Worm (Caenorhabditis elegans): Measurements from ENCODE around the gene ddr-1.
A peak's percentile ranks its signal among the peaks of the same experiment; 100 is the strongest.

Gene ddr-1

DNA sequence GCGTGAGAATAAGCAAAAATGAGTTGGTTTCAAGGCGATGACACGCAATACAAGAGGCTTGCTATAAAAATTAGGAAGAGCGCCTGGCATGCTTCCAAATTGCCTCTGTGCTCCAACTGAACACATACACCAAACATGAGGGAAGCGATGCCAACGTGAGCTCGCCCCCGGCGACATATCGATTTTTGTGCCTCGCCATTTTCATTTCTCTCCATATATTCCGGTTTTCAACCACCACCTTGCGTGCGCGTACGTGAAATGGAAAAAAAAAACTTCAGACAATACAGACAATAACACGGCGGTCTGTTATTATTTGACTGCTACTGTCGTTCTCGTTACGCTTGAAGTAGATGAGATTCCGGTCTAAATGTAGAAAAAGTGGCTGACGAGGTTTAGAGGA, 46.9 kb downstream of the ddr-1 start:
- TF ChIP-seq C34F6.9 (tag; optimal IDR thresholded peaks at IDR 0.05) (peak; percentile 2), ztf-11 (tag; optimal IDR thresholded peaks at IDR 0.05) (no peak)

DNA sequence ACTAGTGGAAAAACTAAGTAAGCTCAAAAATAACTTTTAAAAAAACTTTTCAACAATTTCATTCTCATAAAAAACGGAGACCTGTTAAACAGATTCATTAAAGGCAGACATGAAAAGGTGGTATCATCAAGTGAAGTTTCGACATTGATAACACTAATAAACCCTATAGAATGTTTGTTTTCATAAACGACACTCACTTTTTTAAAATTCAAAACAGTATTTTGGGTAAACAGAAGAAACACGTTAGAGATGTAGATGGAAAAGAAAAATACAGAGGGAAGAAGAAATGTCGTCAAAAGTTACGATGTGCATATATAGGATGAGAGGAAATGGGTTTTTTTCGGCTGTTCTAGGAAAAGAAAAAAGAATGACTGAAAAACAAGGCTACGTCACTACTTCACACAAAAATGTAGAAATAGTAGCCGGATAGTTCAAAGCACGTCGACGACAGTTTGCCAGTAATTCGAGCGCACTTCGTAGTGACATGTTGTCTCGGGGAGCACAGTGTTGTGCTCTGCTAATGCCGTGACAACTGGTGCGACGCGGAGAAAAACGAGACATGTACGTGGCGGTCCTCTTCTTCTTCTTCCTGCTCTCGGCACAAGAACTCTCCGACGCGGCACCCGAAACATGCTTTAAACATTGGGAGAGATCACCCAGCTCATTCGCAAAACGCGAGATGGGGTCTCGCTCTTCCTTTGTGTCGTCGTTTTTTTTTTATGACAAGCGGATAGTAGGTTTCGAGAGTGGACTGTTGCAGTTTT, 48.3 kb downstream of the ddr-1 start:
- TF ChIP-seq F13H6.1 (tag; optimal IDR thresholded peaks at IDR 0.05) (peak; percentile 18), sma-3 (GFP tag; optimal IDR thresholded peaks at IDR 0.05) (no peak), elt-1 (tag; optimal IDR thresholded peaks at IDR 0.05) (no peak), crh-2 (tag; optimal IDR thresholded peaks at IDR 0.05) (no peak), nhr-129 (tag; optimal IDR thresholded peaks at IDR 0.05) (peak; percentile 32)

DNA sequence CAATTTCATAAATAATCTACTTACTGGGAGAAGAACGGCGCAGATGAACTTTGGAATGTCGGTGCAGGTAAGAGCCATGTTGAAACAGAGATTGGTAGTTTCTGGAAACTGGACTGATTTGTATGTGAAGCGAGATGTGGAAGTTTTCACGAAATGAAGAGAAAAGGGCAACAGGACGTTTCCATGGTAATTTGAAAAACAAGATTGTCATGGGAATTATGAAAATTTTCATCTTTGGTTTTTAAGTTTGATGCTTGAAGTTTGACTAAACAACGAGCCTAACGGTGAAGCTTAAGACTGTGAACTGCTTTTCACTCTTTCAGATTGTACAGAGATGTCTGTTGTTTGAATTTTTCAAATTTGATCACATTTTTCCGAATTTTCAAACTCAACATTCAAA, 51.2 kb downstream of the ddr-1 start, which contains the start of gene T23F2.3:
Gene T23F2.3 (minus strand): TSS at position 101 of the 400 bp plus-strand sequence.
- TF ChIP-seq F13H6.1 (tag; optimal IDR thresholded peaks at IDR 0.05) = no peak
- TF ChIP-seq lsy-2 (tag; optimal IDR thresholded peaks at IDR 0.05) = no peak
- no peak for TF ChIP-seq crh-2 (tag; optimal IDR thresholded peaks at IDR 0.05)
- TF ChIP-seq blmp-1 (tag; optimal IDR thresholded peaks at IDR 0.05; ENCODE audit: insufficient read depth) = no peak
- no peak for TF ChIP-seq aly-2 (tag; optimal IDR thresholded peaks at IDR 0.05)
- TF ChIP-seq ztf-11 (tag; optimal IDR thresholded peaks at IDR 0.05) = no peak
- TF ChIP-seq lin-13 (GFP tag; optimal IDR thresholded peaks at IDR 0.05) = no peak
- TF ChIP-seq ZK546.5 (tag; optimal IDR thresholded peaks at IDR 0.05) = no peak
- no peak for TF ChIP-seq mab-5 (tag; optimal IDR thresholded peaks at IDR 0.05)
- TF ChIP-seq nhr-23 (tag; optimal IDR thresholded peaks at IDR 0.05) = no peak
- TF ChIP-seq nhr-237 (tag; optimal IDR thresholded peaks at IDR 0.05) = no peak
- no peak for TF ChIP-seq ceh-82 (tag; optimal IDR thresholded peaks at IDR 0.05)
- no peak for TF ChIP-seq egl-27 (tag; optimal IDR thresholded peaks at IDR 0.05)
- TF ChIP-seq fos-1 (tag; optimal IDR thresholded peaks at IDR 0.05) = no peak
- TF ChIP-seq nhr-11 (tag; optimal IDR thresholded peaks at IDR 0.05) = no peak
- TF ChIP-seq unc-55 (GFP tag; optimal IDR thresholded peaks at IDR 0.05) = no peak
- no peak for TF ChIP-seq snpc-4 (tag; optimal IDR thresholded peaks at IDR 0.05)
- TF ChIP-seq sma-3 (GFP tag; optimal IDR thresholded peaks at IDR 0.05) = no peak

DNA sequence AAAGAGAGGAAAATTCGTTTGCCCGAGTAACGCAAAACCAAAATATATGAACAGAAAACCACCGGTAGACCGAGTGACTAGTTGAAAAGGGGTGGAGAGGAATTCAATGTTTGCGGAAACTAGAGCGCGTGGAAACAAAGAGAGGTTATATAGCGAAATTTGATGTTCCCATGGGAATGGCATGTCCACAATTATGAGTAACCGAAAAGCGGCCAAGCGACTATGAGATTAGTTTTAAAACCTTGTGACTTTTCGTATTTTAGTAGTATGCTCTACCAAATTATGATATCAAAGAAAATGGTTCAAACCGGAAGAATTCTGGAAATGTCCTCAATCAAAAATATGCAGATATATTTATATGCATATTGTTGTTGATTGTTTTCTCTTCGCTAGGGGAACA, 51.7 kb downstream of the ddr-1 start:
- no peak for TF ChIP-seq nhr-21 (tag; optimal IDR thresholded peaks at IDR 0.05)
- TF ChIP-seq fos-1 (tag; optimal IDR thresholded peaks at IDR 0.05) = peak; percentile 6
- no peak for TF ChIP-seq aly-2 (tag; optimal IDR thresholded peaks at IDR 0.05)
- no peak for TF ChIP-seq gmeb-1 (tag; optimal IDR thresholded peaks at IDR 0.05)
- no peak for TF ChIP-seq R02D3.7 (tag; optimal IDR thresholded peaks at IDR 0.05)
- no peak for TF ChIP-seq nhr-12 (tag; optimal IDR thresholded peaks at IDR 0.05)
- TF ChIP-seq ZK546.5 (tag; optimal IDR thresholded peaks at IDR 0.05) = no peak
- TF ChIP-seq nhr-77 (tag; optimal IDR thresholded peaks at IDR 0.05) = no peak
- no peak for TF ChIP-seq elt-1 (tag; optimal IDR thresholded peaks at IDR 0.05)
- no peak for TF ChIP-seq lin-39 (tag; optimal IDR thresholded peaks at IDR 0.05)
- TF ChIP-seq C34F6.9 (tag; optimal IDR thresholded peaks at IDR 0.05) = peak; percentile 14
- no peak for TF ChIP-seq ztf-4 (tag; optimal IDR thresholded peaks at IDR 0.05)
- no peak for TF ChIP-seq zag-1 (tag; optimal IDR thresholded peaks at IDR 0.05)
- no peak for TF ChIP-seq nhr-23 (tag; optimal IDR thresholded peaks at IDR 0.05)
- TF ChIP-seq F13H6.1 (tag; optimal IDR thresholded peaks at IDR 0.05) = peak; percentile 29
- no peak for TF ChIP-seq nhr-10 (tag; optimal IDR thresholded peaks at IDR 0.05)
- no peak for TF ChIP-seq ama-1 (optimal IDR thresholded peaks at IDR 0.05)
- TF ChIP-seq elt-3 (tag; optimal IDR thresholded peaks at IDR 0.05) = no peak
- TF ChIP-seq lin-13 (GFP tag; optimal IDR thresholded peaks at IDR 0.05) = no peak
- peak; percentile 33 for TF ChIP-seq nhr-129 (tag; optimal IDR thresholded peaks at IDR 0.05)
- TF ChIP-seq ceh-82 (tag; optimal IDR thresholded peaks at IDR 0.05) = no peak
- no peak for TF ChIP-seq crh-2 (tag; optimal IDR thresholded peaks at IDR 0.05)
- TF ChIP-seq lsy-2 (tag; optimal IDR thresholded peaks at IDR 0.05) = peak in 1 of 2 experiments; percentile 6
- no peak for TF ChIP-seq unc-39 (tag; optimal IDR thresholded peaks at IDR 0.05)
- TF ChIP-seq lin-11 (tag; optimal IDR thresholded peaks at IDR 0.05) = peak; percentile 26
- TF ChIP-seq sem-4 (tag; optimal IDR thresholded peaks at IDR 0.05) = no peak
- TF ChIP-seq blmp-1 (tag; optimal IDR thresholded peaks at IDR 0.05; ENCODE audit: insufficient read depth) = no peak

DNA sequence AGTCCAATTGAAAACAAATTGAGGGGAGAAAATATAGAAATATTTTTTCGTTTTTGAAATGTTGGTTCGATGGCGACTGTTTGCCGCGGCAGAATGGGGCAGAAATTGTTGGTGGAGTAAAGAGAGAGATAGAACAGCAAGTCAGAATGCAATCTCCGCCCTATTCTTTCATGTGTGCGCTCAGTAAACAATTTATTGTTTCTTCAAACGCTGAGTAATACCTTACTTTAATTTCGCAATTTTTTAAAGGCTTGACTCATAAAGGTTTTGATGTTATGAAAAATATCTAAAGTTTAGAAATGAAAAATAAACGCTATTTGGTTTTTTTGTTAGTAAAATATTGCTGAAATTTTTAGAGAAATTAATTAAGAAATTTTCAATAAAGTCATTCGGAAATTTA, 53.3 kb downstream of the ddr-1 start:
- no peak for TF ChIP-seq C34F6.9 (tag; optimal IDR thresholded peaks at IDR 0.05)
- no peak for TF ChIP-seq peb-1 (tag; optimal IDR thresholded peaks at IDR 0.05)
- TF ChIP-seq mab-5 (tag; optimal IDR thresholded peaks at IDR 0.05) = no peak
- no peak for TF ChIP-seq alr-1 (tag; optimal IDR thresholded peaks at IDR 0.05)
- no peak for TF ChIP-seq blmp-1 (tag; optimal IDR thresholded peaks at IDR 0.05; ENCODE audit: insufficient read depth)
- TF ChIP-seq crh-2 (tag; optimal IDR thresholded peaks at IDR 0.05) = no peak
- TF ChIP-seq R02D3.7 (tag; optimal IDR thresholded peaks at IDR 0.05) = no peak
- no peak for TF ChIP-seq unc-55 (GFP tag; optimal IDR thresholded peaks at IDR 0.05)

Data from whole organism, L2 larva.